Worm (Caenorhabditis elegans) whole organism, midembryonic: ENCODE data around the gene citk-2.

ENCODE experiments used
- flt-1 ChIP-seq: fragments of 200-800 bp; sonication (Bioruptor generic); IDR thresholded peaks from 2 replicates; pipeline ENCODE4 v1.3.6; 2022; ENCODE audit warnings: missing genetic modification characterization, missing compliant biosample characterization
- ztf-23 ChIP-seq: fragments of 200-800 bp; sonication (Bioruptor generic); IDR thresholded peaks from 2 replicates; pipeline ENCODE4 v1.3.6; 2022; ENCODE audit warnings: missing genetic modification reagents, missing genetic modification characterization, missing compliant biosample characterization

DNA sequence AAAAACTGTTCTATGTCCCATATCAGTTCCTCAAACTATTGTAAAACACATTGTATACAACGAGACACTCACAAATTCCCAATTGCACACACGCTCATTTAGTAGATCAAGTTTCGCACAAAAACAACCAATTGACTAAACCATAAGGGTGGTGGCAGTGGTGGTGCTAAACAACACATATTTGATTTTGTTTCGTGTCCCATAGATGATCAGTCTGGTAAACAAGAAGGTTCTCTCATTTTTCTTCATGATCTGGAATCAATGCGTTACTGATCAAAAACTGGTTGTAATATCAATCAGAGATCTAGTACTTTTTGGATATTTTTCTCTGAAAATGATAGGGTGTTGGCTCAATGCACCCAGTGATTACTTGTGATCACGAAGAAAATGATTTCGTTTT lies 19.3 kb downstream of the citk-2 start:
- TF ChIP-seq ztf-23 = no peak
- TF ChIP-seq flt-1 (GFP tag; lab: Robert Waterston, UW) = no peak
